Worm (Caenorhabditis elegans): ENCODE results near the gene ugt-50.

DNA sequence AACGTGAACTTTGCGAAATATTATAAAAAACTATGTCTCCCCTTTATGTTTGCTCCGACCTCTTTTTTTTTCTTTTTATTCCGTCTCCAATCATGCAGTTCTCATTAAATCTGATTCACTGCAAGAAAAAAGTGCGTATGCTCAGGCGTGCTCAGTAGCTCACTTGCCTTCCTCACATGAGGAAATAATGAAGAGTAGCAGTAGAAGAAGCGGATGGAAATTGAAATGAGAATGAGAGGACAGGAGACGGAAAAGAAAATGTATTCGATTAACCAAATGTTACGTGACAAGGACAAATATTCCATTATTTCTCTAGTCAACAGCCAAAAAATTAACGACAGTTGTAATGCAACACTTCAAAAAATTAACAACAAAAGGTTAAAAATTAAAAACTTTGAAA, 21.6 kb downstream of the ugt-50 start:
- no peak for TF ChIP-seq dao-5 (tag; optimal IDR thresholded peaks at IDR 0.05)
- TF ChIP-seq him-1 (tag; optimal IDR thresholded peaks at IDR 0.05) = no peak
